Fruit fly (Drosophila melanogaster) whole organism, embryonic: ENCODE data around the gene CG10576.

Experiments
- ATbp ChIP-seq: fragments of 200-800 bp; sonication (Bioruptor generic); optimal IDR thresholded peaks from 2 replicates; lab custom pipeline; 2017; ENCODE audit warnings: missing biosample characterization, mild to moderate bottlenecking, missing genetic modification characterization, missing genetic modification reagents
- Asciz ChIP-seq: fragments of 200-800 bp; sonication (Bioruptor generic); optimal IDR thresholded peaks from 2 replicates; lab custom pipeline; 2017; ENCODE audit warnings: missing biosample characterization, mild to moderate bottlenecking, missing genetic modification characterization, missing genetic modification reagents
- Atf-2 ChIP-seq: fragments of 200-800 bp; sonication (Bioruptor generic); optimal IDR thresholded peaks from 2 replicates; lab custom pipeline; 2016; ENCODE audit warnings: missing biosample characterization, missing genetic modification characterization
- B-H2 ChIP-seq: fragments of 200-800 bp; sonication (Bioruptor generic); optimal IDR thresholded peaks from 2 replicates; lab custom pipeline; 2018; ENCODE audit warnings: missing biosample characterization, mild to moderate bottlenecking, missing genetic modification characterization
- CG11695 ChIP-seq: fragments of 200-800 bp; sonication (Bioruptor generic); IDR thresholded peaks from 3 replicates; pipeline ENCODE4 v1.3.6; 2022; ENCODE audit warnings: missing biosample characterization, missing genetic modification characterization
- CG11696 ChIP-seq: fragments of 200-800 bp; sonication (Bioruptor generic); IDR thresholded peaks from 2 replicates; pipeline ENCODE4 v1.3.6; 2022; ENCODE audit warnings: missing biosample characterization, missing genetic modification characterization
- CG11723 ChIP-seq: fragments of 200-800 bp; sonication (Bioruptor generic); optimal IDR thresholded peaks from 2 replicates; lab custom pipeline; 2017; ENCODE audit warnings: missing biosample characterization, mild to moderate bottlenecking, missing genetic modification characterization
- CG13287 ChIP-seq: fragments of 200-800 bp; sonication (Bioruptor generic); IDR thresholded peaks from 2 replicates; pipeline ENCODE4 v1.3.6; 2022; ENCODE audit warnings: missing biosample characterization, missing genetic modification characterization; ENCODE audit not compliant: partially characterized antibody
- CG15011 ChIP-seq: fragments of 200-800 bp; sonication (Bioruptor generic); optimal IDR thresholded peaks from 3 replicates; lab custom pipeline; 2018; ENCODE audit warnings: missing biosample characterization, mild to moderate bottlenecking, missing genetic modification characterization
- CG1792 ChIP-seq: fragments of 200-800 bp; sonication (Bioruptor generic); optimal IDR thresholded peaks from 2 replicates; lab custom pipeline; 2016; ENCODE audit warnings: missing biosample characterization, missing genetic modification characterization
- CG2712 ChIP-seq: fragments of 200-800 bp; optimal IDR thresholded peaks from 3 replicates; lab custom pipeline; 2019; ENCODE audit warnings: missing biosample characterization, mild to moderate bottlenecking, missing genetic modification characterization, moderate library complexity
- CG3163 ChIP-seq: fragments of 200-800 bp; sonication (Bioruptor generic); optimal IDR thresholded peaks from 3 replicates; lab custom pipeline; 2016; ENCODE audit warnings: missing biosample characterization, missing genetic modification characterization
- CG32532 ChIP-seq: fragments of 200-800 bp; sonication (Bioruptor generic); IDR thresholded peaks from 2 replicates; pipeline ENCODE4 v1.3.6; 2022; ENCODE audit warnings: missing biosample characterization, missing genetic modification characterization
- CG6689 ChIP-seq: fragments of 200-800 bp; sonication (Bioruptor generic); IDR thresholded peaks from 2 replicates; pipeline ENCODE4 v1.3.6; 2022; ENCODE audit warnings: missing biosample characterization, missing genetic modification characterization
- CG6813 ChIP-seq: fragments of 200-800 bp; sonication (Bioruptor generic); optimal IDR thresholded peaks from 2 replicates; lab custom pipeline; 2017; ENCODE audit warnings: missing biosample characterization, missing genetic modification characterization, mild to moderate bottlenecking, moderate library complexity, missing genetic modification reagents
- CG7839 ChIP-seq: fragments of 200-800 bp; sonication (Bioruptor generic); optimal IDR thresholded peaks from 3 replicates; lab custom pipeline; 2018; ENCODE audit warnings: missing biosample characterization, mild to moderate bottlenecking, missing genetic modification characterization, moderate library complexity
- CG7928 ChIP-seq: fragments of 200-800 bp; sonication (Bioruptor generic); optimal IDR thresholded peaks from 2 replicates; lab custom pipeline; 2017; ENCODE audit warnings: missing biosample characterization, mild to moderate bottlenecking, missing genetic modification characterization
- CoRest ChIP-seq: fragments of 200-800 bp; sonication (Bioruptor generic); optimal IDR thresholded peaks from 3 replicates; lab custom pipeline; 2018; ENCODE audit warnings: missing biosample characterization, mild to moderate bottlenecking, missing genetic modification characterization, moderate library complexity
- D19A ChIP-seq: fragments of 200-800 bp; optimal IDR thresholded peaks from 3 replicates; lab custom pipeline; 2019; ENCODE audit warnings: missing biosample characterization, mild to moderate bottlenecking, missing genetic modification characterization, moderate library complexity
- Dek ChIP-seq: fragments of 200-800 bp; sonication (Bioruptor generic); optimal IDR thresholded peaks from 3 replicates; lab custom pipeline; 2019; ENCODE audit warnings: missing biosample characterization, mild to moderate bottlenecking, missing genetic modification characterization, moderate library complexity
- Dref ChIP-seq: fragments of 200-800 bp; sonication (Bioruptor generic); IDR thresholded peaks from 2 replicates; pipeline ENCODE4 v1.3.6; 2022; ENCODE audit warnings: missing biosample characterization, missing genetic modification characterization
- Fer2 ChIP-seq: fragments of 200-800 bp; sonication (Bioruptor generic); optimal IDR thresholded peaks from 2 replicates; lab custom pipeline; 2018; ENCODE audit warnings: missing biosample characterization, mild to moderate bottlenecking, missing genetic modification characterization, moderate library complexity
- Mad ChIP-seq: fragments of 200-800 bp; sonication (Bioruptor generic); optimal IDR thresholded peaks from 2 replicates; lab custom pipeline; 2016; ENCODE audit warnings: missing biosample characterization, missing genetic modification characterization
- Meics ChIP-seq: fragments of 200-800 bp; sonication (Bioruptor generic); optimal IDR thresholded peaks from 2 replicates; lab custom pipeline; 2017; ENCODE audit warnings: missing biosample characterization, mild to moderate bottlenecking, missing genetic modification characterization
- Myb ChIP-seq: fragments of 200-800 bp; sonication (Bioruptor generic); optimal IDR thresholded peaks from 2 replicates; lab custom pipeline; 2016; ENCODE audit warnings: missing biosample characterization, missing genetic modification characterization
- Sox100B ChIP-seq: fragments of 200-800 bp; sonication (Bioruptor generic); optimal IDR thresholded peaks from 3 replicates; lab custom pipeline; 2018; ENCODE audit warnings: missing biosample characterization, mild to moderate bottlenecking, missing genetic modification characterization
- Stat92E ChIP-seq, 3 experiments: fragments of >200 bp in 2 of 3; fragments of 200-800 bp in 1 of 3; sonication (Bioruptor generic) in 1 of 3; optimal IDR thresholded peaks; 2 replicates each; lab custom pipeline; 2017 to 2019; ENCODE audit warnings: missing biosample characterization in 3 of 3, missing genetic modification characterization in 3 of 3, mild to moderate bottlenecking in 1 of 3, moderate library complexity in 1 of 3
- chif ChIP-seq, 2 experiments: fragments of 200-800 bp; sonication (Bioruptor generic); optimal IDR thresholded peaks; 3 replicates each; lab custom pipeline; 2016; ENCODE audit warnings: missing biosample characterization in 2 of 2, missing genetic modification characterization in 2 of 2
- chn ChIP-seq: fragments of 200-800 bp; sonication (Bioruptor generic); optimal IDR thresholded peaks from 2 replicates; lab custom pipeline; 2016; ENCODE audit warnings: missing biosample characterization, missing genetic modification characterization
- croc ChIP-seq: fragments of 200-800 bp; sonication (Bioruptor generic); conservative IDR thresholded peaks from 3 replicates; pipeline ENCODE4 v1.3.6; 2022; ENCODE audit warnings: missing biosample characterization, missing genetic modification characterization
- cwo ChIP-seq: fragments of 200-800 bp; sonication (Bioruptor generic); optimal IDR thresholded peaks from 3 replicates; lab custom pipeline; 2017; ENCODE audit warnings: missing biosample characterization, missing genetic modification characterization, mild to moderate bottlenecking, moderate library complexity, missing genetic modification reagents
- dmrt11E ChIP-seq: fragments of 200-800 bp; sonication (Bioruptor generic); optimal IDR thresholded peaks from 3 replicates; lab custom pipeline; 2018; ENCODE audit warnings: missing biosample characterization, mild to moderate bottlenecking, missing genetic modification characterization, moderate library complexity
- fd3F ChIP-seq: fragments of 200-800 bp; sonication (Bioruptor generic); optimal IDR thresholded peaks from 2 replicates; lab custom pipeline; 2018; ENCODE audit warnings: missing biosample characterization, mild to moderate bottlenecking, missing genetic modification characterization, moderate library complexity
- hb ChIP-seq: fragments of 200-800 bp; sonication (Bioruptor generic); IDR thresholded peaks from 3 replicates; pipeline ENCODE4 v1.3.6; 2022; ENCODE audit warnings: missing biosample characterization, missing genetic modification characterization; ENCODE audit not compliant: partially characterized antibody
- jumu ChIP-seq: fragments of 200-800 bp; sonication (Bioruptor generic); optimal IDR thresholded peaks from 3 replicates; lab custom pipeline; 2016; ENCODE audit warnings: missing biosample characterization, missing genetic modification characterization
- lilli ChIP-seq: fragments of 200-800 bp; sonication (Bioruptor generic); optimal IDR thresholded peaks from 3 replicates; lab custom pipeline; 2016; ENCODE audit warnings: missing biosample characterization, missing genetic modification characterization
- lmd ChIP-seq: fragments of 200-800 bp; sonication (Bioruptor generic); IDR thresholded peaks from 2 replicates; pipeline ENCODE4 v1.3.6; 2022; ENCODE audit warnings: missing biosample characterization, missing genetic modification characterization
- maf-S ChIP-seq: fragments of 200-800 bp; sonication (Bioruptor generic); optimal IDR thresholded peaks from 2 replicates; lab custom pipeline; 2016; ENCODE audit warnings: missing biosample characterization, missing genetic modification characterization
- org-1 ChIP-seq: fragments of 200-800 bp; sonication (Bioruptor generic); optimal IDR thresholded peaks from 2 replicates; lab custom pipeline; 2017; ENCODE audit warnings: missing biosample characterization, missing genetic modification characterization
- otp ChIP-seq: fragments of 200-800 bp; sonication (Bioruptor generic); IDR thresholded peaks from 3 replicates; pipeline ENCODE4, ENCODE4 v1.3.6; 2022; ENCODE audit warnings: missing biosample characterization, missing genetic modification characterization
- pum ChIP-seq: fragments of 200-800 bp; sonication (Bioruptor generic); optimal IDR thresholded peaks from 2 replicates; lab custom pipeline; 2016; ENCODE audit warnings: missing biosample characterization, missing genetic modification characterization
- rib ChIP-seq: fragments of 200-800 bp; sonication (Bioruptor generic); IDR thresholded peaks from 2 replicates; pipeline ENCODE4 v1.3.6; 2022; ENCODE audit warnings: missing biosample characterization, missing genetic modification characterization
- row ChIP-seq: fragments of 200-800 bp; sonication (Bioruptor generic); IDR thresholded peaks from 3 replicates; pipeline ENCODE4 v1.3.6; 2022; ENCODE audit warnings: missing biosample characterization, missing genetic modification characterization
- sens-2 ChIP-seq: fragments of 200-800 bp; sonication (Bioruptor generic); IDR thresholded peaks from 2 replicates; pipeline ENCODE4 v1.3.6; 2022; ENCODE audit warnings: missing biosample characterization, missing genetic modification characterization
- tna ChIP-seq: fragments of 200-800 bp; sonication (Bioruptor generic); IDR thresholded peaks from 2 replicates; pipeline ENCODE4 v1.3.6; 2022; ENCODE audit warnings: missing biosample characterization, missing genetic modification characterization; ENCODE audit not compliant: partially characterized antibody
- tup ChIP-seq: fragments of 200-800 bp; sonication (Bioruptor generic); optimal IDR thresholded peaks from 2 replicates; lab custom pipeline; 2016; ENCODE audit warnings: missing biosample characterization, mild to moderate bottlenecking, missing genetic modification characterization, moderate library complexity
- unc-4 ChIP-seq: fragments of 200-800 bp; sonication (Bioruptor generic); IDR thresholded peaks from 2 replicates; pipeline ENCODE4 v1.3.6; 2022; ENCODE audit warnings: missing biosample characterization, missing genetic modification characterization; ENCODE audit not compliant: partially characterized antibody
- zfh2 ChIP-seq: fragments of 200-800 bp; sonication (Bioruptor generic); optimal IDR thresholded peaks from 2 replicates; lab custom pipeline; 2016; ENCODE audit warnings: missing biosample characterization, missing genetic modification characterization

The CG10576 gene

DNA sequence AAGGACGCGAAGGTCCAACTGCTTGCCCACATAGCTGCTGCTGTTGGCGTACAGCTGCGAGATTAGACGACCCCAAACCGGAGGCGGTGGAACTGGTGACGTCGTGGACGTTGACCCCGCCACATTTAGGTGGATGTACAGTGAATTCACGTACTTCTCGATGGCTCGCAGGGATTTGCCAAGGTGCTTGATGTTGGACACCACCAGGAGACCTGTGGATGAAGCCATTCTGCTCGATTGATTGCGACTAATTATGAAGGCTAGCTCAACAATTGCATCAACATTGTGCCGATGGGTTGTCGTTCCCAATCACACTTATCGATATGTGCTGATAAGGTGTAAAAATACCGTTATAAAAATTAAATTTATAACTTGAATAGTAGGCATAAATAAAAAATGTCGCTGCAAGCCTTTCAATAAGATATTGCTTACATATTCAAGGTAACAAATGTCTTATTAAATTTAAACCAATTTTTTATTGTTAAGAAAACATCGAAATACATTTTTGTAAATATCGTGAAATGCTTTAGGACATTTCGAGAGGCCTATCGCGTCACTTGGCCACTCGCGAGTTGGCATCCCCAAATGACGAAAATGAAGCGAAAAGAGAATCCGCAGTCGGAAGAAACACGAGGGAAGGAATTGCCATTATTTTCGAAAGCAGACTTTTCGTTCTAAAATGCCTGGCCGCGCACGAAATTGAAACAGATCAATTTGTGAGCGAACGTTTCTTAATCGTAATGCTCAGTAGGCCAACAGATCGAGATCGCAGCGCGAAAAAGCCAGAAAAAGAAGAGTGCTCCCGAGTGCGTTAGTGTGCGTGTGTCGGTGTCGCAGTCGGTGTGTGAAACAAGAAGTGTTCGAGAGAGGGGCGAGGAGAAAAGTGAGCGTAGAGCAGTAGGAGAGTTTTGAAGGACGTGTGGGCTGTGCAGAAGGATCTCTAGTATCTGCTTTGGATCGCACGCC, 3.3 kb upstream of the CG10576 start, which contains the start of the genes Ppat-Dpck and scny (continued):
- TF ChIP-seq chn (GFP tag; lab: Kevin White, UChicago) (no peak), CG7839 (tag; lab: Kevin White, UChicago) (no peak), chif (GFP tag; optimal IDR thresholded peaks at IDR 0.05; lab: Kevin White, UChicago) (no peak), CG2712 (tag; lab: Kevin White, UChicago) (peak; percentile 50), lilli (GFP tag; lab: Kevin White, UChicago) (peak; percentile 7), Asciz (GFP tag; lab: Kevin White, UChicago) (no peak), otp (no peak), CG6813 (GFP tag; lab: Kevin White, UChicago) (no peak), tup (GFP tag; lab: Kevin White, UChicago) (no peak), CoRest (tag; lab: Kevin White, UChicago) (no peak), croc (GFP tag; lab: Robert Waterston, UW) (no peak), CG11723 (GFP tag; lab: Kevin White, UChicago) (no peak), Dref (peak; percentile 62), lmd (GFP tag; lab: Robert Waterston, UW) (no peak), org-1 (no peak), dmrt11E (peak; percentile 8), cwo (GFP tag; lab: Kevin White, UChicago) (no peak), ATbp (GFP tag; lab: Kevin White, UChicago) (no peak), tna (GFP tag; lab: Robert Waterston, UW) (peak; percentile 60), CG32532 (GFP tag; lab: Robert Waterston, UW) (no peak), B-H2 (GFP tag; lab: Kevin White, UChicago) (peak; percentile 50), CG1792 (GFP tag; lab: Kevin White, UChicago) (no peak), Fer2 (tag; lab: Kevin White, UChicago) (no peak), rib (GFP tag; lab: Robert Waterston, UW) (no peak), zfh2 (GFP tag; lab: Kevin White, UChicago) (peak; percentile 8), row (GFP tag; lab: Robert Waterston, UW) (peak; percentile 77), D19A (tag; lab: Kevin White, UChicago) (no peak), sens-2 (no peak), CG13287 (GFP tag; lab: Robert Waterston, UW) (peak; percentile 97), jumu (GFP tag; lab: Kevin White, UChicago) (peak; percentile 23), maf-S (GFP tag; lab: Kevin White, UChicago) (no peak), CG3163 (GFP tag; lab: Kevin White, UChicago) (no peak), Meics (GFP tag; lab: Kevin White, UChicago) (no peak), CG11695 (no peak), unc-4 (GFP tag; lab: Robert Waterston, UW) (peak; percentile 97), fd3F (no peak), CG11696 (GFP tag; lab: Robert Waterston, UW) (no peak), CG7928 (GFP tag; lab: Kevin White, UChicago) (no peak), CG15011 (GFP tag; lab: Kevin White, UChicago) (no peak), pum (GFP tag; lab: Kevin White, UChicago) (no peak), CG6689 (GFP tag; lab: Robert Waterston, UW) (no peak), Stat92E (GFP tag; optimal IDR thresholded peaks at IDR 0.05; lab: Kevin White, UChicago) (peak in 1 of 3 experiments; percentile 66), Mad (GFP tag; lab: Kevin White, UChicago) (no peak), hb (peak; percentile 86), Dek (tag; lab: Kevin White, UChicago) (no peak), Atf-2 (no peak), Sox100B (GFP tag; lab: Kevin White, UChicago) (no peak), Myb (GFP tag; lab: Kevin White, UChicago) (peak; percentile 71)
